Fruit fly (Drosophila melanogaster) whole organism, embryonic: Measurements from ENCODE around the gene Frmd5.

Experiments used
- Atf6 ChIP-seq: fragments of 200-800 bp; sonication (Bioruptor generic); IDR thresholded peaks from 2 replicates; pipeline ENCODE4 v1.3.6; 2022; ENCODE audit warnings: missing biosample characterization, missing genetic modification characterization
- CG1024 ChIP-seq: fragments of 200-800 bp; sonication (Bioruptor generic); IDR thresholded peaks from 2 replicates; pipeline ENCODE4 v1.3.6; 2022; ENCODE audit warnings: missing biosample characterization, missing genetic modification characterization
- CG12942 ChIP-seq: fragments of 200-800 bp; sonication (Bioruptor generic); optimal IDR thresholded peaks from 3 replicates; lab custom pipeline; 2016; ENCODE audit warnings: missing biosample characterization, missing genetic modification characterization
- CG15073 ChIP-seq: fragments of 200-800 bp; sonication (Bioruptor generic); optimal IDR thresholded peaks from 2 replicates; lab custom pipeline; 2016; ENCODE audit warnings: missing biosample characterization, missing genetic modification characterization
- CG15601 ChIP-seq: fragments of 200-800 bp; sonication (Bioruptor generic); optimal IDR thresholded peaks from 3 replicates; lab custom pipeline; 2019; ENCODE audit warnings: missing biosample characterization, mild to moderate bottlenecking, missing genetic modification characterization, moderate library complexity
- CG17385 ChIP-seq: fragments of 200-800 bp; sonication (Bioruptor generic); optimal IDR thresholded peaks from 3 replicates; lab custom pipeline; 2018; ENCODE audit warnings: missing biosample characterization, mild to moderate bottlenecking, missing genetic modification characterization
- CG1792 ChIP-seq: fragments of 200-800 bp; sonication (Bioruptor generic); optimal IDR thresholded peaks from 2 replicates; lab custom pipeline; 2016; ENCODE audit warnings: missing biosample characterization, missing genetic modification characterization
- CG18262 ChIP-seq: fragments of 200-800 bp; optimal IDR thresholded peaks from 3 replicates; lab custom pipeline; 2019; ENCODE audit warnings: missing biosample characterization, mild to moderate bottlenecking, missing genetic modification characterization, moderate library complexity
- CG18599 ChIP-seq: fragments of 200-800 bp; sonication (Bioruptor generic); optimal IDR thresholded peaks from 3 replicates; lab custom pipeline; 2017; ENCODE audit warnings: missing biosample characterization, missing genetic modification characterization, mild to moderate bottlenecking, moderate library complexity, missing genetic modification reagents
- CG2120 ChIP-seq: fragments of 200-800 bp; sonication (Bioruptor generic); optimal IDR thresholded peaks from 3 replicates; lab custom pipeline; 2016; ENCODE audit warnings: missing biosample characterization, missing genetic modification characterization
- CG2875 ChIP-seq: fragments of 200-800 bp; sonication (Bioruptor generic); optimal IDR thresholded peaks from 2 replicates; lab custom pipeline; 2017; ENCODE audit warnings: missing biosample characterization, mild to moderate bottlenecking, missing genetic modification characterization, missing genetic modification reagents
- CG43689 ChIP-seq: fragments of 200-800 bp; sonication (Bioruptor generic); IDR thresholded peaks from 2 replicates; pipeline ENCODE4 v1.3.6; 2022; ENCODE audit warnings: missing biosample characterization, missing genetic modification characterization
- CG6175 ChIP-seq: fragments of 200-800 bp; sonication (Bioruptor generic); IDR thresholded peaks from 3 replicates; pipeline ENCODE4 v1.3.6; 2022; ENCODE audit warnings: missing biosample characterization, missing genetic modification characterization
- CG7357 ChIP-seq: fragments of 200-800 bp; sonication (Bioruptor generic); IDR thresholded peaks from 3 replicates; pipeline ENCODE4 v1.3.6; 2022; ENCODE audit warnings: missing biosample characterization, missing genetic modification characterization
- CG7786 ChIP-seq: fragments of 200-800 bp; sonication (Bioruptor generic); optimal IDR thresholded peaks from 2 replicates; lab custom pipeline; 2016; ENCODE audit warnings: missing biosample characterization, missing genetic modification characterization
- CG7987 ChIP-seq: fragments of 200-800 bp; sonication (Bioruptor generic); optimal IDR thresholded peaks from 2 replicates; lab custom pipeline; 2018; ENCODE audit warnings: missing biosample characterization, mild to moderate bottlenecking, missing genetic modification characterization, moderate library complexity
- CG9437 ChIP-seq: fragments of 200-800 bp; sonication (Bioruptor generic); optimal IDR thresholded peaks from 2 replicates; lab custom pipeline; 2018; ENCODE audit warnings: missing biosample characterization, mild to moderate bottlenecking, missing genetic modification characterization
- CTCF ChIP-seq: fragments of 200-800 bp; sonication (Bioruptor generic); optimal IDR thresholded peaks from 2 replicates; lab custom pipeline; 2017; ENCODE audit warnings: missing biosample characterization, mild to moderate bottlenecking, missing genetic modification characterization, moderate library complexity
- Dip3 ChIP-seq: fragments of 200-800 bp; sonication (Bioruptor generic); optimal IDR thresholded peaks from 3 replicates; lab custom pipeline; 2016; ENCODE audit warnings: missing biosample characterization, missing genetic modification characterization
- Dll ChIP-seq: fragments of 200-800 bp; sonication (Bioruptor generic); IDR thresholded peaks from 4 replicates; pipeline ENCODE4 v1.3.6; 2022; ENCODE audit warnings: missing biosample characterization, missing genetic modification characterization; ENCODE audit not compliant: partially characterized antibody
- Fer3 ChIP-seq: fragments of 200-800 bp; sonication (Bioruptor generic); optimal IDR thresholded peaks from 2 replicates; lab custom pipeline; 2018; ENCODE audit warnings: missing biosample characterization, mild to moderate bottlenecking, missing genetic modification characterization, moderate library complexity
- Max ChIP-seq: fragments of 200-800 bp; sonication (Bioruptor generic); optimal IDR thresholded peaks from 2 replicates; lab custom pipeline; 2016; ENCODE audit warnings: missing biosample characterization, mild to moderate bottlenecking, missing genetic modification characterization
- NK7.1 ChIP-seq: fragments of 200-800 bp; sonication (Bioruptor generic); optimal IDR thresholded peaks from 3 replicates; lab custom pipeline; 2016; ENCODE audit warnings: missing biosample characterization, missing genetic modification characterization
- Sox100B ChIP-seq: fragments of 200-800 bp; sonication (Bioruptor generic); optimal IDR thresholded peaks from 3 replicates; lab custom pipeline; 2018; ENCODE audit warnings: missing biosample characterization, mild to moderate bottlenecking, missing genetic modification characterization
- Ssrp ChIP-seq: fragments of 200-800 bp; sonication (Bioruptor generic); optimal IDR thresholded peaks from 2 replicates; lab custom pipeline; 2018; ENCODE audit warnings: missing biosample characterization, mild to moderate bottlenecking, missing genetic modification characterization, moderate library complexity
- Usf ChIP-seq: fragments of 200-800 bp; sonication (Bioruptor generic); optimal IDR thresholded peaks from 2 replicates; lab custom pipeline; 2017; ENCODE audit warnings: missing genotype, missing biosample characterization, missing genetic modification characterization
- aop ChIP-seq: fragments of 200-800 bp; sonication (Bioruptor generic); IDR thresholded peaks from 2 replicates; pipeline ENCODE4 v1.3.6; 2022; ENCODE audit warnings: missing biosample characterization, missing genetic modification characterization
- ase ChIP-seq: fragments of 200-800 bp; sonication (Bioruptor generic); IDR thresholded peaks from 3 replicates; pipeline ENCODE4 v1.3.6; 2022; ENCODE audit warnings: missing biosample characterization, missing genetic modification characterization
- bbx ChIP-seq: fragments of 200-800 bp; sonication (Bioruptor generic); IDR thresholded peaks from 2 replicates; pipeline ENCODE4 v1.3.6; 2022; ENCODE audit warnings: missing biosample characterization, missing genetic modification characterization; ENCODE audit not compliant: partially characterized antibody
- bowl ChIP-seq: fragments of 200-800 bp; sonication (Bioruptor generic); IDR thresholded peaks from 2 replicates; pipeline ENCODE4 v1.3.6; 2022; ENCODE audit warnings: missing biosample characterization, missing genetic modification characterization
- btn ChIP-seq: fragments of 200-800 bp; sonication (Bioruptor generic); optimal IDR thresholded peaks from 2 replicates; lab custom pipeline; 2016; ENCODE audit warnings: missing biosample characterization, missing genetic modification characterization
- cas ChIP-seq: fragments of 200-800 bp; sonication (Bioruptor generic); IDR thresholded peaks from 2 replicates; pipeline ENCODE4 v1.3.6; 2022; ENCODE audit warnings: missing biosample characterization, missing genetic modification characterization
- cato ChIP-seq: fragments of 200-800 bp; sonication (Bioruptor generic); optimal IDR thresholded peaks from 2 replicates; lab custom pipeline; 2016; ENCODE audit warnings: missing biosample characterization, missing genetic modification characterization, borderline replicate concordance
- chif ChIP-seq, 2 experiments: fragments of 200-800 bp; sonication (Bioruptor generic); optimal IDR thresholded peaks; 3 replicates each; lab custom pipeline; 2016; ENCODE audit warnings: missing biosample characterization in 2 of 2, missing genetic modification characterization in 2 of 2
- chinmo ChIP-seq: fragments of 200-800 bp; sonication (Bioruptor generic); IDR thresholded peaks from 4 replicates; pipeline ENCODE4 v1.3.6; 2022; ENCODE audit warnings: missing biosample characterization, missing genetic modification characterization; ENCODE audit not compliant: partially characterized antibody
- da ChIP-seq: fragments of 200-800 bp; sonication (Bioruptor generic); optimal IDR thresholded peaks from 2 replicates; lab custom pipeline; 2016; ENCODE audit warnings: missing biosample characterization, missing genetic modification characterization
- emc ChIP-seq: fragments of 200-800 bp; sonication (Bioruptor generic); optimal IDR thresholded peaks from 2 replicates; lab custom pipeline; 2016; ENCODE audit warnings: missing biosample characterization, missing genetic modification characterization
- esg ChIP-seq: fragments of 200-800 bp; sonication (Bioruptor generic); conservative IDR thresholded peaks from 2 replicates; pipeline ENCODE4 v1.3.6; 2022; ENCODE audit warnings: missing biosample characterization, missing genetic modification characterization
- fd102C ChIP-seq: fragments of 200-800 bp; sonication (Bioruptor generic); optimal IDR thresholded peaks from 2 replicates; lab custom pipeline; 2018; ENCODE audit warnings: missing biosample characterization, mild to moderate bottlenecking, missing genetic modification characterization, moderate library complexity
- fu2 ChIP-seq: fragments of 200-800 bp; sonication (Bioruptor generic); optimal IDR thresholded peaks from 2 replicates; lab custom pipeline; 2016; ENCODE audit warnings: missing biosample characterization, missing genetic modification characterization
- mam ChIP-seq: fragments of 200-800 bp; sonication (Bioruptor generic); optimal IDR thresholded peaks from 3 replicates; lab custom pipeline; 2016; ENCODE audit warnings: missing biosample characterization, missing genetic modification characterization
- onecut ChIP-seq: fragments of 200-800 bp; sonication (Bioruptor generic); IDR thresholded peaks from 2 replicates; pipeline ENCODE4 v1.3.6; 2022; ENCODE audit warnings: missing biosample characterization, missing genetic modification characterization
- pan ChIP-seq, 4 experiments: fragments of >200 bp in 3 of 4; fragments of 200-800 bp in 1 of 4; sonication (Bioruptor generic) in 1 of 4; optimal IDR thresholded peaks in 3 of 4; IDR thresholded peaks in 1 of 4; 2 replicates each; pipeline versions ENCODE4 v1.3.6 to Lab custom; 2017 to 2022; ENCODE audit warnings: missing biosample characterization in 2 of 4, missing genetic modification characterization in 2 of 4, mixed read lengths in 1 of 4
- pnt ChIP-seq: fragments of 200-800 bp; sonication (Bioruptor generic); optimal IDR thresholded peaks from 3 replicates; lab custom pipeline; 2016; ENCODE audit warnings: missing biosample characterization, missing genetic modification characterization
- pzg ChIP-seq: fragments of 200-800 bp; sonication (Bioruptor generic); optimal IDR thresholded peaks from 3 replicates; lab custom pipeline; 2018; ENCODE audit warnings: missing biosample characterization, mild to moderate bottlenecking, missing genetic modification characterization, moderate library complexity
- ro ChIP-seq: fragments of 200-800 bp; sonication (Bioruptor generic); IDR thresholded peaks from 2 replicates; pipeline ENCODE4 v1.3.6; 2022; ENCODE audit warnings: missing biosample characterization, missing genetic modification characterization
- sima ChIP-seq: fragments of 200-800 bp; sonication (Bioruptor generic); optimal IDR thresholded peaks from 2 replicates; lab custom pipeline; 2016; ENCODE audit warnings: missing biosample characterization, missing genetic modification characterization
- sisA ChIP-seq: fragments of 200-800 bp; sonication (Bioruptor generic); IDR thresholded peaks from 2 replicates; pipeline ENCODE4 v1.3.6; 2022; ENCODE audit warnings: missing biosample characterization, missing genetic modification characterization
- twi ChIP-seq: fragments of 200-800 bp; optimal IDR thresholded peaks from 2 replicates; lab custom pipeline; 2019; ENCODE audit warnings: missing biosample characterization, mild to moderate bottlenecking, missing genetic modification characterization, moderate library complexity
- vnd ChIP-seq: fragments of 200-800 bp; sonication (Bioruptor generic); IDR thresholded peaks from 3 replicates; pipeline ENCODE4 v1.3.6; 2022; ENCODE audit warnings: missing biosample characterization, missing genetic modification characterization; ENCODE audit not compliant: partially characterized antibody
- wek ChIP-seq: fragments of 200-800 bp; sonication (Bioruptor generic); optimal IDR thresholded peaks from 3 replicates; lab custom pipeline; 2018; ENCODE audit warnings: missing biosample characterization, mild to moderate bottlenecking, missing genetic modification characterization, moderate library complexity

The Frmd5 gene

dm6 chr2L:10356508-10356907 lies 12.3 kb downstream of the Frmd5 start, which contains the start of the genes CtsL4 and ClpP (continued):
- TF ChIP-seq fu2 (GFP tag; lab: Kevin White, UChicago): peak; percentile 8
- no peak for TF ChIP-seq pnt (GFP tag; lab: Kevin White, UChicago)
- peak; percentile 95 for TF ChIP-seq CG1024
- TF ChIP-seq Fer3 (tag; lab: Kevin White, UChicago): peak; percentile 26
- TF ChIP-seq onecut (GFP tag; lab: Robert Waterston, UW): no peak
- TF ChIP-seq ase: peak; percentile 26; the same call in 1 of the 3 replicates
- TF ChIP-seq Sox100B: no peak
- TF ChIP-seq Atf6 (GFP tag; lab: Robert Waterston, UW): 0 out of 2 replicates have a peak, but pooled peaks have one; percentile 35
- no peak for TF ChIP-seq bbx (GFP tag; lab: Robert Waterston, UW)
- no peak for TF ChIP-seq cas (GFP tag; lab: Robert Waterston, UW)
- peak; percentile 36 for TF ChIP-seq CG9437
- no peak for TF ChIP-seq chinmo (GFP tag; lab: Robert Waterston, UW)
- peak; percentile 50 for TF ChIP-seq Dip3
- TF ChIP-seq CG18599 (GFP tag; lab: Kevin White, UChicago): no peak
- TF ChIP-seq btn (GFP tag; lab: Kevin White, UChicago): no peak
- no peak for TF ChIP-seq CG43689
- TF ChIP-seq chif (GFP tag; optimal IDR thresholded peaks at IDR 0.05; lab: Kevin White, UChicago): peak in 1 of 2 experiments; percentile 39
- peak; percentile 1 for TF ChIP-seq CG12942
- no peak for TF ChIP-seq esg
- TF ChIP-seq CG7357 (GFP tag; lab: Robert Waterston, UW): peak; percentile 39; the same call in 2 of the 3 replicates
- no peak for TF ChIP-seq CG7987 (GFP tag; lab: Kevin White, UChicago)
- no peak for TF ChIP-seq bowl (GFP tag; lab: Robert Waterston, UW)
- TF ChIP-seq vnd (GFP tag; lab: Robert Waterston, UW): no peak
- TF ChIP-seq NK7.1 (GFP tag; lab: Kevin White, UChicago): no peak
- peak; percentile 57 for TF ChIP-seq CG18262
- TF ChIP-seq sima (GFP tag; lab: Kevin White, UChicago): no peak
- TF ChIP-seq CTCF (GFP tag; lab: Kevin White, UChicago): no peak
- TF ChIP-seq emc (GFP tag; lab: Kevin White, UChicago): no peak
- peak; percentile 97 for TF ChIP-seq wek
- TF ChIP-seq aop (GFP tag; lab: Robert Waterston, UW): no peak
- no peak for TF ChIP-seq CG1792
- TF ChIP-seq cato: peak; percentile 14
- peak; percentile 20 for TF ChIP-seq Max
- peak; percentile 64 for TF ChIP-seq CG2120 (GFP tag; lab: Kevin White, UChicago)
- TF ChIP-seq da (GFP tag; lab: Kevin White, UChicago): no peak
- TF ChIP-seq CG15601: peak; percentile 39
- TF ChIP-seq CG2875 (GFP tag; lab: Kevin White, UChicago): peak; percentile 20
- peak; percentile 39 for TF ChIP-seq CG17385 (GFP tag; lab: Kevin White, UChicago)
- TF ChIP-seq pzg (GFP tag; lab: Kevin White, UChicago): peak; percentile 72
- TF ChIP-seq CG7786 (GFP tag; lab: Kevin White, UChicago): peak; percentile 11
- TF ChIP-seq fd102C: no peak
- TF ChIP-seq Usf (GFP tag; lab: Kevin White, UChicago): no peak
- peak; percentile 61 for TF ChIP-seq twi (tag; lab: Kevin White, UChicago)
- peak; percentile 32; the same call in 1 of the 2 replicates for TF ChIP-seq sisA
- no peak for TF ChIP-seq CG6175 (GFP tag; lab: Robert Waterston, UW)
- TF ChIP-seq mam: peak; percentile 47
- no peak for TF ChIP-seq ro
- no peak for TF ChIP-seq Dll (GFP tag; lab: Robert Waterston, UW)
- TF ChIP-seq Ssrp: peak; percentile 8
- TF ChIP-seq CG15073: no peak
- TF ChIP-seq pan (optimal IDR thresholded peaks at IDR 0.05; lab: Kevin White, UChicago): no peak
- peak in 1 of 2 experiments; percentile 64 for TF ChIP-seq pan (GFP tag; optimal IDR thresholded peaks at IDR 0.05 in 1 of 2, IDR thresholded peaks at IDR 0.05 in 1 of 2)
